Worm (Caenorhabditis elegans): ENCODE data around the gene F19G12.8.

ce11 chrX:1420524-1420923 lies 3.4 kb downstream of the F19G12.8 start:
- TF ChIP-seq snpc-4 (tag; optimal IDR thresholded peaks at IDR 0.05) (no peak), nhr-76 (tag; optimal IDR thresholded peaks at IDR 0.05) (no peak), elt-1 (tag; optimal IDR thresholded peaks at IDR 0.05; ENCODE audit: borderline replicate concordance, insufficient read depth) (no peak), unc-39 (tag; optimal IDR thresholded peaks at IDR 0.05) (no peak), lsy-2 (tag; optimal IDR thresholded peaks at IDR 0.05) (no peak), nhr-12 (tag; optimal IDR thresholded peaks at IDR 0.05) (no peak), tbx-8 (GFP tag; optimal IDR thresholded peaks at IDR 0.05) (no peak), mep-1 (tag; optimal IDR thresholded peaks at IDR 0.05) (no peak)

Measured in whole organism, mixed stage, embryonic.